Fruit fly (Drosophila melanogaster) whole organism, embryonic: ENCODE measurements around the gene rogdi.

Experiments used
- Antp ChIP-seq: fragments of 200-800 bp; sonication (Bioruptor generic); optimal IDR thresholded peaks from 3 replicates; lab custom pipeline; 2016; ENCODE audit warnings: missing biosample characterization, missing genetic modification characterization
- Asciz ChIP-seq: fragments of 200-800 bp; sonication (Bioruptor generic); optimal IDR thresholded peaks from 2 replicates; lab custom pipeline; 2017; ENCODE audit warnings: missing biosample characterization, mild to moderate bottlenecking, missing genetic modification characterization, missing genetic modification reagents
- Blimp-1 ChIP-seq: fragments of 200-800 bp; sonication (Bioruptor generic); optimal IDR thresholded peaks from 3 replicates; lab custom pipeline; 2018; ENCODE audit warnings: missing biosample characterization, missing genetic modification characterization, mild to moderate bottlenecking, moderate library complexity, missing genetic modification reagents
- CG10654 ChIP-seq: fragments of 200-800 bp; sonication (Bioruptor generic); optimal IDR thresholded peaks from 2 replicates; lab custom pipeline; 2016; ENCODE audit warnings: missing biosample characterization, missing genetic modification characterization
- CG11093 ChIP-seq: fragments of 200-800 bp; sonication (Bioruptor generic); IDR thresholded peaks from 3 replicates; pipeline ENCODE4 v1.3.6; 2022; ENCODE audit warnings: missing biosample characterization, missing genetic modification characterization
- CG11695 ChIP-seq: fragments of 200-800 bp; sonication (Bioruptor generic); IDR thresholded peaks from 3 replicates; pipeline ENCODE4 v1.3.6; 2022; ENCODE audit warnings: missing biosample characterization, missing genetic modification characterization
- CG12236 ChIP-seq: fragments of 200-800 bp; sonication (Bioruptor generic); optimal IDR thresholded peaks from 2 replicates; lab custom pipeline; 2016; ENCODE audit warnings: missing biosample characterization, missing genetic modification characterization
- CG12391 ChIP-seq: fragments of 200-800 bp; sonication (Bioruptor generic); optimal IDR thresholded peaks from 3 replicates; lab custom pipeline; 2018; ENCODE audit warnings: missing biosample characterization, mild to moderate bottlenecking, missing genetic modification characterization, moderate library complexity
- CG12744 ChIP-seq: fragments of 200-800 bp; sonication (Bioruptor generic); optimal IDR thresholded peaks from 2 replicates; lab custom pipeline; 2016; ENCODE audit warnings: missing biosample characterization, missing genetic modification characterization
- CG3163 ChIP-seq: fragments of 200-800 bp; sonication (Bioruptor generic); optimal IDR thresholded peaks from 3 replicates; lab custom pipeline; 2016; ENCODE audit warnings: missing biosample characterization, missing genetic modification characterization
- CG32532 ChIP-seq: fragments of 200-800 bp; sonication (Bioruptor generic); IDR thresholded peaks from 2 replicates; pipeline ENCODE4 v1.3.6; 2022; ENCODE audit warnings: missing biosample characterization, missing genetic modification characterization
- CG3281 ChIP-seq: fragments of 200-800 bp; sonication (Bioruptor generic); optimal IDR thresholded peaks from 3 replicates; lab custom pipeline; 2017; ENCODE audit warnings: missing biosample characterization, mild to moderate bottlenecking, missing genetic modification characterization
- CG34376 ChIP-seq: fragments of 200-800 bp; sonication (Bioruptor generic); optimal IDR thresholded peaks from 2 replicates; lab custom pipeline; 2018; ENCODE audit warnings: missing biosample characterization, mild to moderate bottlenecking, missing genetic modification characterization
- CG7987 ChIP-seq: fragments of 200-800 bp; sonication (Bioruptor generic); optimal IDR thresholded peaks from 2 replicates; lab custom pipeline; 2018; ENCODE audit warnings: missing biosample characterization, mild to moderate bottlenecking, missing genetic modification characterization, moderate library complexity
- CG9797 ChIP-seq: fragments of 200-800 bp; sonication (Bioruptor generic); optimal IDR thresholded peaks from 3 replicates; lab custom pipeline; 2018; ENCODE audit warnings: missing biosample characterization, mild to moderate bottlenecking, missing genetic modification characterization
- CTCF ChIP-seq: fragments of 200-800 bp; sonication (Bioruptor generic); optimal IDR thresholded peaks from 2 replicates; lab custom pipeline; 2017; ENCODE audit warnings: missing biosample characterization, mild to moderate bottlenecking, missing genetic modification characterization, moderate library complexity
- CrebB ChIP-seq: fragments of 200-800 bp; sonication (Bioruptor generic); optimal IDR thresholded peaks from 3 replicates; lab custom pipeline; 2018; ENCODE audit warnings: missing biosample characterization, mild to moderate bottlenecking, missing genetic modification characterization
- Dfd ChIP-seq, 2 experiments: fragments of >200 bp; optimal IDR thresholded peaks; 2 replicates each; lab custom pipeline; 2017; ENCODE audit warnings: missing biosample characterization in 2 of 2, missing genetic modification characterization in 2 of 2
- Hmr ChIP-seq: fragments of 200-800 bp; sonication (Bioruptor generic); optimal IDR thresholded peaks from 3 replicates; lab custom pipeline; 2017; ENCODE audit warnings: mild to moderate bottlenecking, missing biosample characterization, missing genetic modification reagents, missing genetic modification characterization
- Jarid2 ChIP-seq: fragments of 200-800 bp; sonication (Bioruptor generic); optimal IDR thresholded peaks from 3 replicates; lab custom pipeline; 2017; ENCODE audit warnings: mild to moderate bottlenecking, missing biosample characterization, missing genetic modification reagents, missing genetic modification characterization
- MBD-R2 ChIP-seq: fragments of 200-800 bp; sonication (Bioruptor generic); IDR thresholded peaks from 2 replicates; pipeline ENCODE4 v1.3.6; 2022; ENCODE audit warnings: missing biosample characterization, missing genetic modification characterization
- MESR4 ChIP-seq: fragments of 200-800 bp; sonication (Bioruptor generic); optimal IDR thresholded peaks from 2 replicates; lab custom pipeline; 2018; ENCODE audit warnings: missing biosample characterization, mild to moderate bottlenecking, missing genetic modification characterization, moderate library complexity
- Mad ChIP-seq: fragments of 200-800 bp; sonication (Bioruptor generic); optimal IDR thresholded peaks from 2 replicates; lab custom pipeline; 2016; ENCODE audit warnings: missing biosample characterization, missing genetic modification characterization
- Mrtf ChIP-seq: fragments of 200-800 bp; sonication (Bioruptor generic); IDR thresholded peaks from 3 replicates; pipeline ENCODE4 v1.3.6; 2022; ENCODE audit warnings: missing biosample characterization, missing genetic modification characterization
- NFAT ChIP-seq: fragments of 200-800 bp; sonication (Bioruptor generic); IDR thresholded peaks from 2 replicates; pipeline ENCODE4 v1.3.6; 2022; ENCODE audit warnings: missing biosample characterization, missing genetic modification characterization
- Sry-β ChIP-seq: fragments of 200-800 bp; sonication (Bioruptor generic); optimal IDR thresholded peaks from 2 replicates; lab custom pipeline; 2018; ENCODE audit warnings: missing biosample characterization, mild to moderate bottlenecking, missing genetic modification characterization, moderate library complexity
- az2 ChIP-seq: fragments of 200-800 bp; sonication (Bioruptor generic); optimal IDR thresholded peaks from 3 replicates; lab custom pipeline; 2016; ENCODE audit warnings: missing biosample characterization, missing genetic modification characterization
- bigmax ChIP-seq: fragments of 200-800 bp; sonication (Bioruptor generic); optimal IDR thresholded peaks from 2 replicates; lab custom pipeline; 2018; ENCODE audit warnings: missing biosample characterization, mild to moderate bottlenecking, missing genetic modification characterization
- bowl ChIP-seq: fragments of 200-800 bp; sonication (Bioruptor generic); IDR thresholded peaks from 2 replicates; pipeline ENCODE4 v1.3.6; 2022; ENCODE audit warnings: missing biosample characterization, missing genetic modification characterization
- bsh ChIP-seq, 2 experiments: fragments of 200-800 bp; sonication (Bioruptor generic); optimal IDR thresholded peaks; 2 replicates each; lab custom pipeline; 2017 to 2018; ENCODE audit warnings: mild to moderate bottlenecking in 2 of 2, missing biosample characterization in 2 of 2, missing genetic modification characterization in 2 of 2, moderate library complexity in 1 of 2
- chinmo ChIP-seq: fragments of 200-800 bp; sonication (Bioruptor generic); IDR thresholded peaks from 4 replicates; pipeline ENCODE4 v1.3.6; 2022; ENCODE audit warnings: missing biosample characterization, missing genetic modification characterization; ENCODE audit not compliant: partially characterized antibody
- dati ChIP-seq: fragments of 200-800 bp; sonication (Bioruptor generic); IDR thresholded peaks from 2 replicates; pipeline ENCODE4 v1.3.6; 2022; ENCODE audit warnings: missing biosample characterization, missing genetic modification characterization
- dysf ChIP-seq: fragments of 200-800 bp; sonication (Bioruptor generic); IDR thresholded peaks from 3 replicates; pipeline ENCODE4 v1.3.6; 2022; ENCODE audit warnings: missing biosample characterization, missing genetic modification characterization
- eyg ChIP-seq: fragments of 200-800 bp; sonication (Bioruptor generic); optimal IDR thresholded peaks from 3 replicates; lab custom pipeline; 2016; ENCODE audit warnings: missing biosample characterization, missing genetic modification characterization
- gsb ChIP-seq: fragments of 200-800 bp; sonication (Bioruptor generic); IDR thresholded peaks from 2 replicates; pipeline ENCODE4 v1.3.6; 2022; ENCODE audit warnings: missing biosample characterization, missing genetic modification characterization
- ham ChIP-seq: fragments of 200-800 bp; sonication (Bioruptor generic); IDR thresholded peaks from 2 replicates; pipeline ENCODE4 v1.3.6; 2022; ENCODE audit warnings: missing biosample characterization, missing genetic modification characterization
- hb ChIP-seq: fragments of 200-800 bp; sonication (Bioruptor generic); IDR thresholded peaks from 3 replicates; pipeline ENCODE4 v1.3.6; 2022; ENCODE audit warnings: missing biosample characterization, missing genetic modification characterization; ENCODE audit not compliant: partially characterized antibody
- hbn ChIP-seq: fragments of 200-800 bp; sonication (Bioruptor generic); IDR thresholded peaks from 2 replicates; pipeline ENCODE4 v1.3.6; 2022; ENCODE audit warnings: missing biosample characterization, missing genetic modification characterization; ENCODE audit not compliant: partially characterized antibody
- inv ChIP-seq: fragments of 200-800 bp; sonication (Bioruptor generic); IDR thresholded peaks from 2 replicates; pipeline ENCODE4 v1.3.6; 2022; ENCODE audit warnings: missing biosample characterization, missing genetic modification characterization; ENCODE audit not compliant: partially characterized antibody
- lab ChIP-seq: fragments of 200-800 bp; sonication (Bioruptor generic); optimal IDR thresholded peaks from 3 replicates; lab custom pipeline; 2017; ENCODE audit warnings: missing biosample characterization, missing genetic modification characterization, mild to moderate bottlenecking, moderate library complexity, missing genetic modification reagents
- lbe ChIP-seq: fragments of 200-800 bp; sonication (Bioruptor generic); optimal IDR thresholded peaks from 2 replicates; lab custom pipeline; 2016; ENCODE audit warnings: missing biosample characterization, mild to moderate bottlenecking, missing genetic modification characterization
- odd ChIP-seq: fragments of 200-800 bp; sonication (Bioruptor generic); optimal IDR thresholded peaks from 2 replicates; lab custom pipeline; 2017; ENCODE audit warnings: missing biosample characterization, mild to moderate bottlenecking, missing genetic modification characterization
- pfk ChIP-seq: fragments of 200-800 bp; sonication (Bioruptor generic); optimal IDR thresholded peaks from 2 replicates; lab custom pipeline; 2018; ENCODE audit warnings: missing biosample characterization, mild to moderate bottlenecking, missing genetic modification characterization, moderate library complexity
- pho ChIP-seq: fragments of 200-800 bp; sonication (Bioruptor generic); optimal IDR thresholded peaks from 2 replicates; lab custom pipeline; 2016; ENCODE audit warnings: missing biosample characterization, missing genetic modification characterization
- pnt ChIP-seq: fragments of 200-800 bp; sonication (Bioruptor generic); optimal IDR thresholded peaks from 3 replicates; lab custom pipeline; 2016; ENCODE audit warnings: missing biosample characterization, missing genetic modification characterization
- schlank ChIP-seq: fragments of 200-800 bp; sonication (Bioruptor generic); optimal IDR thresholded peaks from 2 replicates; lab custom pipeline; 2018; ENCODE audit warnings: missing biosample characterization, mild to moderate bottlenecking, missing genetic modification characterization
- shn ChIP-seq: fragments of 200-800 bp; sonication (Bioruptor generic); optimal IDR thresholded peaks from 3 replicates; lab custom pipeline; 2016; ENCODE audit warnings: missing biosample characterization, missing genetic modification characterization
- sisA ChIP-seq: fragments of 200-800 bp; sonication (Bioruptor generic); IDR thresholded peaks from 2 replicates; pipeline ENCODE4 v1.3.6; 2022; ENCODE audit warnings: missing biosample characterization, missing genetic modification characterization
- tna ChIP-seq: fragments of 200-800 bp; sonication (Bioruptor generic); IDR thresholded peaks from 2 replicates; pipeline ENCODE4 v1.3.6; 2022; ENCODE audit warnings: missing biosample characterization, missing genetic modification characterization; ENCODE audit not compliant: partially characterized antibody

Gene rogdi

dm6 chr3L:17012017-17012719 is 37.1 kb upstream of the rogdi start, which contains the start of gene CG3764 (continued):
- TF ChIP-seq hbn (no peak), inv (GFP tag; lab: Robert Waterston, UW) (no peak), shn (GFP tag; lab: Kevin White, UChicago) (peak; percentile 60), lab (GFP tag; lab: Kevin White, UChicago) (peak; percentile 91), CG34376 (GFP tag; lab: Kevin White, UChicago) (peak; percentile 95), hb (GFP tag; lab: Robert Waterston, UW) (no peak), pnt (peak; percentile 60), Sry-β (GFP tag; lab: Kevin White, UChicago) (peak; percentile 64), sisA (GFP tag; lab: Robert Waterston, UW) (peak; percentile 34; the same call in 1 of the 2 replicates), CG12236 (GFP tag; lab: Kevin White, UChicago) (peak; percentile 68), odd (peak; percentile 89), Mrtf (peak; percentile 50; the same call in 1 of the 3 replicates), Antp (GFP tag; lab: Kevin White, UChicago) (peak; percentile 63), CG10654 (GFP tag; lab: Kevin White, UChicago) (peak; percentile 67), eyg (GFP tag; lab: Kevin White, UChicago) (peak; percentile 80), Asciz (GFP tag; lab: Kevin White, UChicago) (peak; percentile 91), MESR4 (GFP tag; lab: Kevin White, UChicago) (peak; percentile 77), ham (no peak), CrebB (peak; percentile 88), schlank (tag; lab: Kevin White, UChicago) (peak; percentile 78), tna (GFP tag; lab: Robert Waterston, UW) (no peak; the same call in 1 of the 2 replicates), CG9797 (GFP tag; lab: Kevin White, UChicago) (peak; percentile 74), CG11093 (peak; percentile 11; the same call in 1 of the 3 replicates), lbe (GFP tag; lab: Kevin White, UChicago) (peak; percentile 38), Jarid2 (GFP tag; lab: Kevin White, UChicago) (peak; percentile 56), CG3281 (GFP tag; lab: Kevin White, UChicago) (peak; percentile 79), CG3163 (GFP tag; lab: Kevin White, UChicago) (peak; percentile 98), pfk (peak; percentile 74), chinmo (peak; percentile 99), CTCF (GFP tag; lab: Kevin White, UChicago) (peak; percentile 64), Dfd (GFP tag; optimal IDR thresholded peaks at IDR 0.05; lab: Kevin White, UChicago) (no peak), NFAT (GFP tag; lab: Robert Waterston, UW) (0 out of 2 replicates have a peak, but pooled peaks have one; percentile 6), dysf (GFP tag; lab: Robert Waterston, UW) (peak; percentile 61; the same call in 2 of the 3 replicates), az2 (peak; percentile 33), CG12391 (peak; percentile 58), CG7987 (GFP tag; lab: Kevin White, UChicago) (peak; percentile 96), CG12744 (GFP tag; lab: Kevin White, UChicago) (peak; percentile 20), dati (GFP tag; lab: Robert Waterston, UW) (no peak), CG32532 (GFP tag; lab: Robert Waterston, UW) (peak; percentile 50), CG11695 (GFP tag; lab: Robert Waterston, UW) (peak; percentile 74), MBD-R2 (GFP tag; lab: Robert Waterston, UW) (peak; percentile 58; the same call in 1 of the 2 replicates), Hmr (GFP tag; lab: Kevin White, UChicago) (peak; percentile 88), Blimp-1 (GFP tag; lab: Kevin White, UChicago) (peak; percentile 56), pho (peak; percentile 64), bowl (GFP tag; lab: Robert Waterston, UW) (peak; percentile 6; the same call in 1 of the 2 replicates), gsb (peak; percentile 63; the same call in 1 of the 2 replicates), bigmax (GFP tag; lab: Kevin White, UChicago) (peak; percentile 70), bsh (GFP tag; optimal IDR thresholded peaks at IDR 0.05; lab: Kevin White, UChicago) (peak; percentile 24 to 69), Mad (GFP tag; lab: Kevin White, UChicago) (peak; percentile 74)
